Fruit fly (Drosophila melanogaster) whole organism, adult: Measurements from ENCODE around the gene Pdh.

Experiments
- CG11617 ChIP-seq: fragments of 200-800 bp; sonication (Bioruptor generic); optimal IDR thresholded peaks from 2 replicates; lab custom pipeline; 2017; ENCODE audit warnings: mild to moderate bottlenecking, missing biosample characterization, missing genetic modification reagents, missing genetic modification characterization
- CG12768 ChIP-seq: fragments of 200-800 bp; sonication (Bioruptor generic); optimal IDR thresholded peaks from 2 replicates; lab custom pipeline; 2017; ENCODE audit warnings: missing biosample characterization, missing genetic modification characterization, mild to moderate bottlenecking, moderate library complexity, missing genetic modification reagents
- CG14711 ChIP-seq: fragments of 200-800 bp; sonication (Bioruptor generic); optimal IDR thresholded peaks from 2 replicates; lab custom pipeline; 2018; ENCODE audit warnings: missing biosample characterization, mild to moderate bottlenecking, missing genetic modification characterization, moderate library complexity
- CG1620 ChIP-seq: fragments of 200-800 bp; sonication (Bioruptor generic); optimal IDR thresholded peaks from 2 replicates; lab custom pipeline; 2016; ENCODE audit warnings: missing biosample characterization, missing genetic modification characterization
- CG33017 ChIP-seq: fragments of 200-800 bp; sonication (Bioruptor generic); optimal IDR thresholded peaks from 2 replicates; lab custom pipeline; 2018; ENCODE audit warnings: missing biosample characterization, mild to moderate bottlenecking, missing genetic modification characterization, moderate library complexity
- CG5204 ChIP-seq: fragments of 200-800 bp; sonication (Bioruptor generic); optimal IDR thresholded peaks from 2 replicates; lab custom pipeline; 2016; ENCODE audit warnings: missing biosample characterization, missing genetic modification characterization
- CG7045 ChIP-seq: fragments of 200-800 bp; sonication (Bioruptor generic); optimal IDR thresholded peaks from 2 replicates; lab custom pipeline; 2017; ENCODE audit warnings: missing biosample characterization, mild to moderate bottlenecking, missing genetic modification characterization
- CG7101 ChIP-seq: fragments of 200-800 bp; sonication (Bioruptor generic); optimal IDR thresholded peaks from 2 replicates; lab custom pipeline; 2018; ENCODE audit warnings: missing biosample characterization, mild to moderate bottlenecking, missing genetic modification characterization, moderate library complexity
- Clk ChIP-seq: fragments of 200-800 bp; sonication (Bioruptor generic); optimal IDR thresholded peaks from 2 replicates; lab custom pipeline; 2017; ENCODE audit warnings: missing biosample characterization, missing genetic modification characterization
- Crg-1 ChIP-seq: fragments of 200-800 bp; sonication (Bioruptor generic); optimal IDR thresholded peaks from 2 replicates; lab custom pipeline; 2016; ENCODE audit warnings: missing biosample characterization, missing genetic modification characterization
- Hr96 ChIP-seq: fragments of 200-800 bp; sonication (Bioruptor generic); optimal IDR thresholded peaks from 2 replicates; lab custom pipeline; 2016; ENCODE audit warnings: missing biosample characterization, missing genetic modification characterization
- Mnt ChIP-seq: fragments of 200-800 bp; sonication (Bioruptor generic); optimal IDR thresholded peaks from 2 replicates; lab custom pipeline; 2016; ENCODE audit warnings: missing biosample characterization, mild to moderate bottlenecking, missing genetic modification characterization
- bab1 ChIP-seq: fragments of 200-800 bp; sonication (Bioruptor generic); optimal IDR thresholded peaks from 3 replicates; lab custom pipeline; 2019; ENCODE audit warnings: missing biosample characterization, mild to moderate bottlenecking, missing genetic modification characterization, moderate library complexity
- cic ChIP-seq: fragments of 200-800 bp; sonication (Bioruptor generic); optimal IDR thresholded peaks from 2 replicates; lab custom pipeline; 2017; ENCODE audit warnings: missing biosample characterization, mild to moderate bottlenecking, missing genetic modification characterization, moderate library complexity
- cnc ChIP-seq, 2 experiments: fragments of >200 bp; optimal IDR thresholded peaks; 2 replicates each; lab custom pipeline; 2017
- kay ChIP-seq: fragments of 200-800 bp; sonication (Bioruptor generic); peaks from one replicate; lab custom pipeline; 2016; ENCODE audit warnings: missing biosample characterization, missing genetic modification characterization, borderline replicate concordance
- ovo ChIP-seq: fragments of 200-800 bp; sonication (Bioruptor generic); optimal IDR thresholded peaks from 2 replicates; lab custom pipeline; 2016; ENCODE audit warnings: missing biosample characterization, missing genetic modification characterization
- pad ChIP-seq: fragments of 200-800 bp; sonication (Bioruptor generic); optimal IDR thresholded peaks from 3 replicates; lab custom pipeline; 2017; ENCODE audit warnings: missing biosample characterization, missing genetic modification characterization, mild to moderate bottlenecking, moderate library complexity, missing genetic modification reagents
- tj ChIP-seq: fragments of 200-800 bp; sonication (Bioruptor generic); optimal IDR thresholded peaks from 3 replicates; lab custom pipeline; 2017; ENCODE audit warnings: missing biosample characterization, mild to moderate bottlenecking, missing genetic modification characterization, moderate library complexity
- toe ChIP-seq: fragments of 200-800 bp; sonication (Bioruptor generic); optimal IDR thresholded peaks from 2 replicates; lab custom pipeline; 2016; ENCODE audit warnings: missing biosample characterization, missing genetic modification characterization

The Pdh gene

DNA sequence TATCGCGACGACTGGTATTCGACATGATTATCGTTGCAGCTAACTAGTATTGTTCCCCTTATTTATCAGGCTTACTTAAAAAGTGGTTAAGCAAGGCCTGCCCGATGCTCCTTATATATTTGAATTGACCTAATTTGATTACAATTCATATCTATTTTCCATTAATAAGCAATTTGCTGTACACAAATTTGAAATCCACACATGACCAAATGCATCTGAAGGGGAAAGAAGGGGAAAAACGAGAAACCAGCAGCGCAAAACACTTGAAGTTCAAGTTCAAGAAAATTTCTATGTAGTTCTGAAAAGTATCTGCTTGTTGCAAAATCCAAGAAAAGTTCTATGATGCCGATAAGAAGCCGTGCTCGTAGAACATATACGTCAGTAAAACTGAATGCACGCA is 27.4 kb downstream of the Pdh start, which contains the start of the genes CG13040 and CG13039:
TSS of gene CG13040 (minus strand) at position 101 of the 400 bp plus-strand sequence.
TSS of gene CG13039 (minus strand) at position 106 of the 400 bp plus-strand sequence.
- TF ChIP-seq CG5204 (GFP tag; lab: Kevin White, UChicago), result no peak
- no peak for TF ChIP-seq CG7101 (tag; lab: Kevin White, UChicago)
- no peak for TF ChIP-seq kay (GFP tag; lab: Kevin White, UChicago)
- no peak for TF ChIP-seq CG12768 (GFP tag; lab: Kevin White, UChicago)
- no peak for TF ChIP-seq CG11617 (GFP tag; lab: Kevin White, UChicago)

DNA sequence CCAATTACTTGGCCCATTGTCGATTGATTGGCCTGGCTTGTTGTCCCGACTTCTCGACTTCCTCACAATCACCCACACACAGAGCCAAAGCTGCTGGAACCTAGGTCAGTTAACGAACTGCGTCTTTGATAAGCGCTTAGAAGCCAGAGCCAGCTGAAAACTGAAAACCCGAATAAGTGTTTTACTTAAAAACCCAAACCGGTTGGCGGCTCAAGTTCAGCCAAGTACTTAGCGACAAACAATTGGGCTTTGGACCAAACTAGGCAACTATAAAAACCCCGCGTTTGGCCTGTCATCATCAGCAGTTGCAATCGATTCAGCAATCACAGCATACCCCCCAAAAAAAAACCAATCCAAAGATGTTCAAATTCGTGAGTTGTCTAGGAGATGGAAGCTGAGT is 30.7 kb downstream of the Pdh start, which contains the start of gene CG13059:
TSS of gene CG13059 (plus strand) at position 301 of the 400 bp plus-strand sequence.
- no peak for TF ChIP-seq CG5204 (GFP tag; lab: Kevin White, UChicago)
- no peak for TF ChIP-seq CG12768 (GFP tag; lab: Kevin White, UChicago)
- no peak for TF ChIP-seq CG14711 (tag; lab: Kevin White, UChicago)
- TF ChIP-seq Crg-1, result no peak
- TF ChIP-seq Hr96, result no peak
- TF ChIP-seq CG33017 (tag; lab: Kevin White, UChicago), result no peak
- TF ChIP-seq CG7045 (GFP tag; lab: Kevin White, UChicago), result no peak
- no peak for TF ChIP-seq kay (GFP tag; lab: Kevin White, UChicago)
- TF ChIP-seq tj (GFP tag; lab: Kevin White, UChicago), result no peak
- no peak for TF ChIP-seq Clk (GFP tag; lab: Kevin White, UChicago)
- no peak for TF ChIP-seq toe (GFP tag; lab: Kevin White, UChicago)
- TF ChIP-seq ovo (GFP tag; lab: Kevin White, UChicago), result no peak
- TF ChIP-seq cnc (optimal IDR thresholded peaks at IDR 0.05; lab: Kevin White, UChicago), result no peak
- no peak for TF ChIP-seq CG7101 (tag; lab: Kevin White, UChicago)
- TF ChIP-seq cic (GFP tag; lab: Kevin White, UChicago), result no peak
- TF ChIP-seq CG1620, result no peak
- TF ChIP-seq Mnt (GFP tag; lab: Kevin White, UChicago), result no peak

DNA sequence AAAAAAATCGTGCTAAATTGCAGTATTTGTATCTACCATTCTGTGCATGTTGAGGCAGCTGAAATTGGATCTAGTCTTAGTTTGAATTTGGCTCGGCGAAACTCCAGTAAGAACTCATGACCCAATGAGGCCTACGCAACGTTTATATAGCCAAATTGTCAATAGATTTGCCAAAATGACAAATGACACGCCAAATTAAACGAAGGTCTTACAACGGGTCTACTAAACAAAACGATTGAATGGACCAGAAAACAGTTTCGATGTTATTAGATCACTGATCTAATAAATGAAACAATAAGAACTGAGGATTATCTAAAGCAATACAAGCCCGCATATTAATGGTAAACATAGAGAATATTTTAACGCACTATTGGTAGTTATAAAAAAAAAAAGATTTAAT is 32.9 kb downstream of the Pdh start, which contains the start of gene CG42718:
TSS of gene CG42718 (minus strand) at position 101 of the 400 bp plus-strand sequence.
- TF ChIP-seq pad (GFP tag; lab: Kevin White, UChicago) (no peak), Mnt (GFP tag; lab: Kevin White, UChicago) (no peak), toe (GFP tag; lab: Kevin White, UChicago) (no peak), CG5204 (GFP tag; lab: Kevin White, UChicago) (no peak), ovo (GFP tag; lab: Kevin White, UChicago) (no peak), cic (GFP tag; lab: Kevin White, UChicago) (no peak), CG14711 (tag; lab: Kevin White, UChicago) (no peak), CG11617 (GFP tag; lab: Kevin White, UChicago) (no peak), cnc (optimal IDR thresholded peaks at IDR 0.05; lab: Kevin White, UChicago) (no peak), Crg-1 (no peak), CG7101 (tag; lab: Kevin White, UChicago) (no peak), Clk (GFP tag; lab: Kevin White, UChicago) (no peak), CG7045 (GFP tag; lab: Kevin White, UChicago) (no peak), CG33017 (tag; lab: Kevin White, UChicago) (no peak), kay (GFP tag; lab: Kevin White, UChicago) (no peak), bab1 (GFP tag; lab: Kevin White, UChicago) (no peak), tj (GFP tag; lab: Kevin White, UChicago) (no peak), CG12768 (GFP tag; lab: Kevin White, UChicago) (no peak), Hr96 (no peak), CG1620 (no peak)

DNA sequence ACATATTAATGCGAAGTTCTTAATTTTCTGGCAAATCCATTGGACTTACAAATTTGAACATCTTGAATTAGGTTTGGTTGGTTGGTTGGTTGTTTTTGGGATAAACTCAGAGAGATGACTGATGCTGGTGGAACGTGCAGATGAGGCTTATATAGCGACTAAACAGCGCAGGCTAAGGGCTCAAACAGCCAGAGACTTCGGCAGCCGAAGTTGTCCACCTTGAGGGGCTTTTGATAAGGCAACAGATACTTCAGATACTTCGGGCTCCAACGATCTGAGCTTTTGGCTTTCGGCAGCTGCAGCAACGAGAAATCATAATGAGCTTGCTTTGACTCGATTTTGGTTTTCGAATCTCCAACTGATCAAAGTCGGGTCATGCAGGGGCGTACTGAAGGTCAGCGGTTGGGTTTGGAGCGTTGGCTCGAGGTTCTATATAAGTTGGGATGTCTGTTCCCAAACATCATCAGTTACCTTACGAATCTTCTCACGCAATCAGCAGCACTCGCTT is 34.6 kb downstream of the Pdh start, which contains the start of the genes CG13041 and CG13060:
TSS of gene CG13041 (minus strand) at position 128 of the 508 bp plus-strand sequence.
TSS of gene CG13060 (plus strand) at position 458 of the 508 bp plus-strand sequence.
- TF ChIP-seq kay (GFP tag; lab: Kevin White, UChicago) (no peak), CG12768 (GFP tag; lab: Kevin White, UChicago) (no peak), CG33017 (tag; lab: Kevin White, UChicago) (no peak), toe (GFP tag; lab: Kevin White, UChicago) (no peak), Mnt (GFP tag; lab: Kevin White, UChicago) (no peak), CG5204 (GFP tag; lab: Kevin White, UChicago) (no peak), Hr96 (no peak), cnc (optimal IDR thresholded peaks at IDR 0.05; lab: Kevin White, UChicago) (no peak), ovo (GFP tag; lab: Kevin White, UChicago) (no peak), Clk (GFP tag; lab: Kevin White, UChicago) (no peak), Crg-1 (no peak), CG14711 (tag; lab: Kevin White, UChicago) (no peak), pad (GFP tag; lab: Kevin White, UChicago) (no peak), CG1620 (no peak), CG7045 (GFP tag; lab: Kevin White, UChicago) (no peak), CG11617 (GFP tag; lab: Kevin White, UChicago) (no peak), cic (GFP tag; lab: Kevin White, UChicago) (no peak), bab1 (GFP tag; lab: Kevin White, UChicago) (no peak)

DNA sequence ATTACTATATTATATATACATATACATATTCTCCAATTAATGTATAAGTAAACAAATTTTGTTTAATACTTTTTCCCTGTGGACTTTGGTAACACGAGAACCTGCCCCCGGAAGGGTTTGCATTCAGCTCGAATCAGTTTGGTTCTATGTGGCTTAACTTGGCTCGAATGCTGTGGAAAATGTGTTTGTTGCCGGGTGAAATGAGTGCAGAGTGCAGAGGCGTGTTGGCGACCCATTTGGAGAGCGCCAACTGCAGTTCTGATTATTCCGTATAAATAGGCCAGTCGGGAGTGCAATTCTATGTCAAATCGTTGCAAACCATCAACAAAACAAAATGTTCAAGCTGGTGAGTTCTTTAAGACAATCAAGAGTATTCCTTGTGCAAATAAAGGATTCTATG is 36.4 kb downstream of the Pdh start, which contains the start of gene Nplp3:
TSS of gene Nplp3 (plus strand) at position 301 of the 400 bp plus-strand sequence.
- TF ChIP-seq Clk (GFP tag; lab: Kevin White, UChicago), result no peak
- no peak for TF ChIP-seq CG33017 (tag; lab: Kevin White, UChicago)
- no peak for TF ChIP-seq CG1620
- no peak for TF ChIP-seq CG5204 (GFP tag; lab: Kevin White, UChicago)
- no peak for TF ChIP-seq Mnt (GFP tag; lab: Kevin White, UChicago)
- TF ChIP-seq Hr96, result no peak
- no peak for TF ChIP-seq CG14711 (tag; lab: Kevin White, UChicago)
- no peak for TF ChIP-seq CG7045 (GFP tag; lab: Kevin White, UChicago)
- TF ChIP-seq bab1 (GFP tag; lab: Kevin White, UChicago), result no peak
- TF ChIP-seq CG7101 (tag; lab: Kevin White, UChicago), result no peak
- TF ChIP-seq toe (GFP tag; lab: Kevin White, UChicago), result no peak
- TF ChIP-seq Crg-1, result no peak
- TF ChIP-seq kay (GFP tag; lab: Kevin White, UChicago), result no peak
